Worm (Caenorhabditis elegans) whole organism, late embryonic: ENCODE measurements around the gene sra-31.

Experiments
- C08G9.2 ChIP-seq: sonication (generic microtip); optimal IDR thresholded peaks from 2 replicates; lab custom pipeline; 2016; ENCODE audit warnings: mild to moderate bottlenecking, missing genetic modification characterization, moderate library complexity, missing compliant biosample characterization
- F13H6.1 ChIP-seq: sonication (generic microtip); optimal IDR thresholded peaks from 2 replicates; lab custom pipeline; 2016; ENCODE audit warnings: missing genetic modification characterization, missing compliant biosample characterization
- Y22D7AL.16 ChIP-seq: sonication (generic microtip); optimal IDR thresholded peaks from 2 replicates; lab custom pipeline; 2016; ENCODE audit warnings: missing genetic modification characterization, missing compliant biosample characterization
- ahr-1 ChIP-seq: sonication (generic microtip); optimal IDR thresholded peaks from 2 replicates; lab custom pipeline; 2016; ENCODE audit warnings: missing genetic modification characterization, missing compliant biosample characterization
- ama-1 ChIP-seq: fragments of 150-350 bp; optimal IDR thresholded peaks from 2 replicates; lab custom pipeline; 2014
- ceh-14 ChIP-seq: sonication (generic microtip); optimal IDR thresholded peaks from 2 replicates; lab custom pipeline; 2016; ENCODE audit warnings: missing genotype, missing genetic modification characterization, missing compliant biosample characterization
- ceh-18 ChIP-seq: sonication (generic microtip); optimal IDR thresholded peaks from 2 replicates; lab custom pipeline; 2016; ENCODE audit warnings: missing genetic modification characterization, missing compliant biosample characterization
- ceh-22 ChIP-seq: sonication (generic microtip); optimal IDR thresholded peaks from 2 replicates; lab custom pipeline; 2017; ENCODE audit warnings: missing biosample characterization, missing genetic modification characterization
- ceh-24 ChIP-seq: sonication (generic microtip); optimal IDR thresholded peaks from 2 replicates; lab custom pipeline; 2016; ENCODE audit warnings: mild to moderate bottlenecking, missing genetic modification characterization, missing compliant biosample characterization
- ceh-31 ChIP-seq: sonication (generic microtip); optimal IDR thresholded peaks from 2 replicates; lab custom pipeline; 2016; ENCODE audit warnings: missing genetic modification characterization, missing compliant biosample characterization
- ceh-34 ChIP-seq: sonication (generic microtip); optimal IDR thresholded peaks from 2 replicates; lab custom pipeline; 2016; ENCODE audit warnings: mild to moderate bottlenecking, missing genetic modification characterization, missing compliant biosample characterization
- ceh-48 ChIP-seq: sonication (generic microtip); optimal IDR thresholded peaks from 2 replicates; lab custom pipeline; 2016; ENCODE audit warnings: missing genetic modification characterization, inconsistent platforms, missing compliant biosample characterization
- ceh-6 ChIP-seq: fragments of 200-800 bp; sonication (Bioruptor generic); optimal IDR thresholded peaks from 2 replicates; lab custom pipeline; 2018; ENCODE audit warnings: mild to moderate bottlenecking, missing genetic modification characterization, missing compliant biosample characterization
- che-1 ChIP-seq: sonication (generic microtip); optimal IDR thresholded peaks from 2 replicates; lab custom pipeline; 2016; ENCODE audit warnings: mild to moderate bottlenecking, missing genetic modification characterization, missing compliant biosample characterization
- dve-1 ChIP-seq: sonication (generic microtip); optimal IDR thresholded peaks from 2 replicates; lab custom pipeline; 2017; ENCODE audit warnings: antibody characterized with exemption, mild to moderate bottlenecking, missing genetic modification characterization, missing compliant biosample characterization
- fax-1 ChIP-seq: sonication (generic microtip); optimal IDR thresholded peaks from 2 replicates; lab custom pipeline; 2016; ENCODE audit warnings: missing genotype, missing genetic modification characterization, missing compliant biosample characterization
- fkh-10 ChIP-seq: fragments of 150-350 bp; optimal IDR thresholded peaks from 2 replicates; lab custom pipeline; 2014; ENCODE audit warnings: missing biosample characterization, missing genetic modification reagents, missing genetic modification characterization
- hlh-13 ChIP-seq: fragments of 200-800 bp; sonication (Bioruptor generic); optimal IDR thresholded peaks from 2 replicates; lab custom pipeline; 2018; ENCODE audit warnings: mild to moderate bottlenecking, missing genetic modification characterization, missing compliant biosample characterization
- hlh-6 ChIP-seq: sonication (generic microtip); optimal IDR thresholded peaks from 2 replicates; lab custom pipeline; 2016; ENCODE audit warnings: missing genotype, missing genetic modification characterization, missing compliant biosample characterization
- lin-11 ChIP-seq: fragments of 200-800 bp; sonication (Bioruptor generic); optimal IDR thresholded peaks from 2 replicates; lab custom pipeline; 2018; ENCODE audit warnings: mild to moderate bottlenecking, missing genetic modification characterization, missing compliant biosample characterization
- madf-2 ChIP-seq: sonication (generic microtip); optimal IDR thresholded peaks from 2 replicates; lab custom pipeline; 2017; ENCODE audit warnings: missing genetic modification characterization, missing compliant biosample characterization
- mec-3 ChIP-seq: sonication (generic microtip); optimal IDR thresholded peaks from 2 replicates; lab custom pipeline; 2016; ENCODE audit warnings: borderline replicate concordance, missing genetic modification characterization, missing compliant biosample characterization
- nhr-232 ChIP-seq: sonication (generic microtip); optimal IDR thresholded peaks from 2 replicates; lab custom pipeline; 2016; ENCODE audit warnings: missing genetic modification characterization, missing compliant biosample characterization
- npax-4 ChIP-seq: sonication (generic microtip); optimal IDR thresholded peaks from 2 replicates; lab custom pipeline; 2016; ENCODE audit warnings: missing genetic modification characterization, missing compliant biosample characterization
- pag-3 ChIP-seq: sonication (generic microtip); optimal IDR thresholded peaks from 2 replicates; lab custom pipeline; 2016; ENCODE audit warnings: missing compliant biosample characterization, missing genetic modification characterization, borderline replicate concordance
- pat-9 ChIP-seq: fragments of 200-800 bp; sonication (Bioruptor generic); optimal IDR thresholded peaks from 2 replicates; lab custom pipeline; 2018; ENCODE audit warnings: mild to moderate bottlenecking, missing genetic modification characterization, moderate library complexity, missing compliant biosample characterization
- pax-1 ChIP-seq: fragments of 150-350 bp; optimal IDR thresholded peaks from 2 replicates; lab custom pipeline; 2014; ENCODE audit warnings: missing biosample characterization, missing genetic modification characterization
- pha-2 ChIP-seq: sonication (generic microtip); optimal IDR thresholded peaks from 2 replicates; lab custom pipeline; 2017; ENCODE audit warnings: mild to moderate bottlenecking, missing genetic modification characterization, missing compliant biosample characterization
- pha-4 ChIP-seq: fragments of 150-350 bp; optimal IDR thresholded peaks from 2 replicates; lab custom pipeline; 2018; ENCODE audit warnings: missing biosample characterization, missing genetic modification reagents, missing genetic modification characterization
- pqm-1 ChIP-seq: sonication (generic microtip); optimal IDR thresholded peaks from 2 replicates; lab custom pipeline; 2016; ENCODE audit warnings: missing genetic modification characterization, missing compliant biosample characterization
- ref-2 ChIP-seq: sonication (generic microtip); optimal IDR thresholded peaks from 2 replicates; lab custom pipeline; 2016; ENCODE audit warnings: missing genetic modification characterization, missing compliant biosample characterization
- rnt-1 ChIP-seq: sonication (generic microtip); optimal IDR thresholded peaks from 2 replicates; lab custom pipeline; 2016; ENCODE audit warnings: missing genetic modification characterization, missing compliant biosample characterization
- sdc-2 ChIP-seq: sonication (generic microtip); optimal IDR thresholded peaks from 2 replicates; lab custom pipeline; 2016; ENCODE audit warnings: missing genotype, missing genetic modification characterization, missing compliant biosample characterization
- sox-2 ChIP-seq: fragments of 200-800 bp; sonication (Bioruptor generic); IDR thresholded peaks from 2 replicates; pipeline ENCODE4 v1.3.6; 2022; ENCODE audit warnings: missing genetic modification reagents, missing genetic modification characterization, missing compliant biosample characterization
- syd-9 ChIP-seq: sonication (generic microtip); optimal IDR thresholded peaks from 2 replicates; lab custom pipeline; 2016; ENCODE audit warnings: mild to moderate bottlenecking, missing genetic modification characterization, moderate library complexity, missing compliant biosample characterization
- tbx-7 ChIP-seq: sonication (generic microtip); optimal IDR thresholded peaks from 2 replicates; lab custom pipeline; 2016; ENCODE audit warnings: missing genotype, missing genetic modification characterization, missing compliant biosample characterization
- ttx-3 ChIP-seq: sonication (generic microtip); optimal IDR thresholded peaks from 2 replicates; lab custom pipeline; 2016; ENCODE audit warnings: missing genetic modification reagents, missing genetic modification characterization, missing compliant biosample characterization
- unc-42 ChIP-seq: sonication (generic microtip); optimal IDR thresholded peaks from 2 replicates; lab custom pipeline; 2016; ENCODE audit warnings: missing genotype, missing genetic modification characterization, missing compliant biosample characterization
- zip-5 ChIP-seq: sonication (generic microtip); optimal IDR thresholded peaks from 2 replicates; lab custom pipeline; 2016; ENCODE audit warnings: missing genetic modification characterization, missing compliant biosample characterization

sra-31 gene

DNA sequence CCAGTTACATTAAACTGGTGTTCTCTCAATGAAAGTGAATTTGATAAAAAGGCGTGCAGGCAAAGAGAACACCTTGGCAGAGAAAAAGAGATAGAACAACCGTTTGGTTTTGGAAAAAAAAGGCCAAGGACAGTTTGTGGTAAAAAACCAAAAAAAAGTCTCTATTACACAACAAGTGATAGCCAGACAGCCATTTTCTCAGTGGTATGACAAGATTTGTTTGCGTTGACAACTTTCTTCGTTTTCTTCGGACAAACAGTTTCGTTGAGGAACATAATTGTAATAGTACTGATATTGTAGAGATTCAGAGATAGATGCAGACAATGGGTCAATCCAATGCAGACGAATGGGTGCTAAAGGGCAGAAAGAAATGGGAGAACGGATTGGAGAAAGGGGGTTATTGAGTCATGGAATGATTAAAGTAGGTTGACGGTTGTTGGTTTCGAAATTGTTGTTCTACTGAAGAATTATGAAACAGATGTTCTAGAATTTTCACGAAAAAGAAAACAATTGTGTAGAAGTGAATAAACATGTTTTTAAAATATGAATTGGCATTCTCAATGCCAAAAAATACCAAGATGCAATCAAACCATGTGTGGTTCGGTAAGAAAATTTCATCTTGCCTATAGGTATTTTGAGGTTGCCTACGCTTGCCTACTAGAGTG, 15.9 kb downstream of the sra-31 start:
- TF ChIP-seq ttx-3 = no peak
- no peak for TF ChIP-seq lin-11 (tag; lab: Kevin White, UChicago)
- TF ChIP-seq C08G9.2 = no peak
- TF ChIP-seq zip-5 (tag; lab: Kevin White, UChicago) = no peak
- TF ChIP-seq F13H6.1 (tag; lab: Kevin White, UChicago) = no peak
- no peak for TF ChIP-seq che-1
- no peak for TF ChIP-seq pax-1 (tag; lab: Kevin White, UChicago)
- TF ChIP-seq fkh-10 (GFP tag; lab: Kevin White, UChicago) = no peak
- no peak for TF ChIP-seq unc-42 (tag; lab: Kevin White, UChicago)
- no peak for TF ChIP-seq pha-4 (tag; lab: Kevin White, UChicago)

DNA sequence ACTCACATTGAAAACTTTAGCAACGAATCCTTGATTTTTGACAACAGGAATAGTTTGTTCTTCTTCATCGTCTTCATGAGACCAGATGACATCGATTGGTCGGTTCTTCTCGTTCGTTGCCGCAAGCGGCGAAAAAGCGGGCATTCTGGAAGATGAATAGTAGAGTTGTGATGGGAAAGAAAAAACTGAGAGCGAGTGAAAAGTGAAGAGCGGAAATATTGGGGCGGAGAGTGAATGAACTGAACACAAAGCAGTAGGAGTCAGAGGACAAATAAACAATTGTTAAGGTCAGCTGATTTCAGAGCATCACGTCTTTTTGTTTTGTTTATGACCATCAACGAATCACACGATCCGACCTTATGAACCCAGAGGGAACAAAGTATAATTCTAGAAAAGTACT, 17.0 kb downstream of the sra-31 start, which contains the start of gene F18C5.10:
Gene F18C5.10, minus strand, starts transcription at position 145 of the 400 bp plus-strand sequence.
- TF ChIP-seq ceh-48 (tag; lab: Kevin White, UChicago) (no peak), F13H6.1 (tag; lab: Kevin White, UChicago) (no peak), rnt-1 (tag; lab: Kevin White, UChicago) (no peak), hlh-13 (GFP tag; lab: Kevin White, UChicago) (no peak), ref-2 (no peak), C08G9.2 (no peak), syd-9 (tag; lab: Kevin White, UChicago) (no peak), pha-4 (tag; lab: Kevin White, UChicago) (no peak), fkh-10 (GFP tag; lab: Kevin White, UChicago) (no peak), ceh-31 (tag; lab: Kevin White, UChicago) (no peak), unc-42 (tag; lab: Kevin White, UChicago) (no peak), tbx-7 (tag; lab: Kevin White, UChicago) (no peak), che-1 (no peak), fax-1 (no peak), ahr-1 (tag; lab: Kevin White, UChicago) (no peak), npax-4 (tag; lab: Kevin White, UChicago) (no peak), pag-3 (no peak), Y22D7AL.16 (tag; lab: Kevin White, UChicago) (no peak)

DNA sequence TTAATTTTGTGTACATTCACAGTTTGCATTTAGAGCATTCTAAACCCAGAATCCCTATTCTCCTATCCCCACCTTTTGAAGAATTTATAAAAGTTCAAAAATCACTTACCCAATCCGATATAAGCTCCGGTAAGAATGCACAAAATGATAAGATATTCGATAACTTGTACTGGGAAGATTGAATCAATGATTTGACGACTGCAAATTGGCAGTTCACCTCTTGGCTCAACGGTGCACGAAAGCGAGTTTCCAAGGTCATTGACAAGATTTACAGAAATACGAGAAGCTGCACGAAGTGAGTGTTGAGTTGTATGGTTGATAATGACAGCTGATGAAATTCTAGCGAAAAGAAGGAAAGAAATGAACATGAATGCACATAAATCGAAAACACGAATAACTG, 18.0 kb downstream of the sra-31 start:
- no peak for TF ChIP-seq npax-4 (tag; lab: Kevin White, UChicago)

DNA sequence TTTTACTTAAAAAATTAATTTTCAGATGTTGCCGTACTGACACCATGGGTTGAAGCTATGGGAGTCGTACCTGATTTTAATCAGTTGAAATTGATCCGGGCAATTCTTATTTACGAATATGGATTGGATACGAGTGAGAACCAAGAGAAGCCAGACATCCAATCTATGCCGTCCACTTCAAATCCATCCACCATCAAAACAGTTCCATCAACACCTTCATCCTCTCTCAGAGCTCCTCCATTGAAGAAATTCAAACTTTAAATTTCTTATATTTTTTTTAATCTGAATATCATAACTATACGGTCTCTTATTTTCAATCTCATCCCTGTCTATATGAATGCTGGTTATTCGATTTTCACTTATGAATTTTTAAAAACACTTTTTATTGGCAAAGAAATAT, 19.4 kb downstream of the sra-31 start:
- TF ChIP-seq ceh-18 = no peak
- no peak for TF ChIP-seq sox-2 (GFP tag; lab: Robert Waterston, UW)
- no peak for TF ChIP-seq unc-42 (tag; lab: Kevin White, UChicago)
- TF ChIP-seq sdc-2 (tag; lab: Kevin White, UChicago) = no peak
- TF ChIP-seq fkh-10 (GFP tag; lab: Kevin White, UChicago) = no peak
- no peak for TF ChIP-seq ceh-34 (tag; lab: Kevin White, UChicago)
- TF ChIP-seq dve-1 (tag; lab: Kevin White, UChicago) = no peak
- TF ChIP-seq pqm-1 (tag; lab: Kevin White, UChicago) = no peak
- no peak for TF ChIP-seq ref-2
- no peak for TF ChIP-seq ceh-48 (tag; lab: Kevin White, UChicago)
- TF ChIP-seq tbx-7 (tag; lab: Kevin White, UChicago) = no peak
- no peak for TF ChIP-seq nhr-232 (tag; lab: Kevin White, UChicago)
- no peak for TF ChIP-seq pha-2 (tag; lab: Kevin White, UChicago)
- no peak for TF ChIP-seq hlh-6 (tag; lab: Kevin White, UChicago)
- TF ChIP-seq hlh-13 (GFP tag; lab: Kevin White, UChicago) = no peak
- no peak for TF ChIP-seq ceh-14
- TF ChIP-seq ceh-6 = no peak

DNA sequence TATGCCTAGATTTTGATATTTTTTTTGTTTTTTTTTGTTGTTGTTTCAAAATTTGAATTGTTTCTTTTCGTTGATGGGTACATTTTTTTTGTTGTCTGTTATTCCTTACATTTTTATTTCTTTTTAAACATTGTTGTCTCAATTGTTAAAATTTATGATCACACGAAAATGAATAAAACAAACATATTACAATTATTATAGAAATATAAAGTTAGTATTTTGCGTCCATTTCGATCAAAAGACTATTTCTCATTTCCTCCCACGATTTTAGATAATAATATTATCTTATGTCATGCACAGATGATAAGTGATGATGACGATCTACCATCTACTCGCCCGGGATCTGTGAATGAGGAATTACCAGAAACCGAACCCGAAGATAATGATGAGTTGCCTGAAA, 23.6 kb downstream of the sra-31 start, which contains the start of gene wrn-1:
Gene wrn-1, plus strand, starts transcription at position 301 of the 400 bp plus-strand sequence.
- no peak for TF ChIP-seq ceh-24
- TF ChIP-seq ama-1 = no peak
- no peak for TF ChIP-seq dve-1 (tag; lab: Kevin White, UChicago)
- no peak for TF ChIP-seq hlh-13 (GFP tag; lab: Kevin White, UChicago)
- no peak for TF ChIP-seq unc-42 (tag; lab: Kevin White, UChicago)
- TF ChIP-seq ref-2 = no peak
- no peak for TF ChIP-seq pat-9 (tag; lab: Kevin White, UChicago)
- TF ChIP-seq madf-2 (tag; lab: Kevin White, UChicago) = no peak
- TF ChIP-seq nhr-232 (tag; lab: Kevin White, UChicago) = no peak
- no peak for TF ChIP-seq mec-3 (tag; lab: Kevin White, UChicago)
- TF ChIP-seq ceh-22 (tag; lab: Kevin White, UChicago) = no peak
- TF ChIP-seq npax-4 (tag; lab: Kevin White, UChicago) = no peak
- TF ChIP-seq ceh-48 (tag; lab: Kevin White, UChicago) = no peak
